Worm (Caenorhabditis elegans) whole organism, midembryonic: ENCODE data around the gene cdc-14.

ENCODE experiments used
- T22C8.4 ChIP-seq: fragments of 200-800 bp; sonication (Bioruptor generic); IDR thresholded peaks from 2 replicates; pipeline ENCODE4 v1.3.6; 2022; ENCODE audit warnings: missing genetic modification characterization, missing compliant biosample characterization
- flt-1 ChIP-seq: fragments of 200-800 bp; sonication (Bioruptor generic); IDR thresholded peaks from 2 replicates; pipeline ENCODE4 v1.3.6; 2022; ENCODE audit warnings: missing genetic modification characterization, missing compliant biosample characterization
- med-1 ChIP-seq: sonication (generic microtip); optimal IDR thresholded peaks from 2 replicates; lab custom pipeline; 2017; ENCODE audit warnings: missing genetic modification characterization, mild to moderate bottlenecking, missing compliant biosample characterization, antibody characterized with exemption, missing genetic modification reagents; ENCODE audit not compliant: insufficient read depth
- ztf-29 ChIP-seq: fragments of 200-800 bp; sonication (Bioruptor generic); IDR thresholded peaks from 2 replicates; pipeline ENCODE4 v1.3.6; 2022; ENCODE audit warnings: missing genetic modification reagents, missing genetic modification characterization, missing compliant biosample characterization

ce11 chrII:5636826-5637225 is 43.6 kb upstream of the cdc-14 start, which contains the start of gene F59E12.8:
- TF ChIP-seq ztf-29 (no peak), med-1 (GFP tag; lab: Kevin White, UChicago) (no peak), T22C8.4 (GFP tag; lab: Robert Waterston, UW) (no peak), flt-1 (GFP tag; lab: Robert Waterston, UW) (no peak)
